Worm (Caenorhabditis elegans) whole organism, L1 larva: ENCODE data around the gene rpl-33.
A peak's percentile ranks its signal among the peaks of the same experiment; 100 is the strongest.

ENCODE experiments used
- C04F5.9 ChIP-seq: sonication (generic microtip); optimal IDR thresholded peaks from 2 replicates; lab custom pipeline; 2016; ENCODE audit warnings: missing genetic modification characterization, missing compliant biosample characterization
- C16A3.4 ChIP-seq: fragments of 150-350 bp; optimal IDR thresholded peaks from 2 replicates; lab custom pipeline; 2014; ENCODE audit warnings: missing biosample characterization, missing genetic modification characterization
- alr-1 ChIP-seq: fragments of 200-800 bp; sonication (Bioruptor generic); optimal IDR thresholded peaks from 2 replicates; lab custom pipeline; 2018; ENCODE audit warnings: borderline replicate concordance, mild to moderate bottlenecking, missing genetic modification characterization, missing compliant biosample characterization
- ceh-63 ChIP-seq: fragments of 200-800 bp; sonication (Bioruptor generic); optimal IDR thresholded peaks from 2 replicates; lab custom pipeline; 2018; ENCODE audit warnings: mild to moderate bottlenecking, missing genetic modification characterization, missing compliant biosample characterization
- efl-1 ChIP-seq, 4 experiments: fragments of 150-350 bp; optimal IDR thresholded peaks in 3 of 4; peaks in 1 of 4; 1 replicate in 1 of 4; 2 replicates in 3 of 4; lab custom pipeline; 2014; ENCODE audit warnings: missing biosample characterization in 2 of 4, missing genetic modification characterization in 2 of 4, missing genetic modification reagents in 2 of 4
- egl-27 ChIP-seq, 2 experiments: fragments of 150-350 bp in 1 of 2; sonication (generic microtip); optimal IDR thresholded peaks; 3 replicates each; lab custom pipeline; 2017 to 2018; ENCODE audit warnings: missing biosample characterization in 2 of 2, missing genetic modification characterization in 2 of 2, missing genetic modification reagents in 2 of 2
- ets-5 ChIP-seq: fragments of 200-800 bp; sonication (Bioruptor generic); IDR thresholded peaks from 2 replicates; pipeline ENCODE4 v1.3.6; 2022; ENCODE audit warnings: missing genetic modification characterization, missing compliant biosample characterization
- hlh-17 ChIP-seq: fragments of 200-800 bp; sonication (Bioruptor generic); optimal IDR thresholded peaks from 2 replicates; lab custom pipeline; 2018; ENCODE audit warnings: missing genetic modification characterization, mild to moderate bottlenecking, missing compliant biosample characterization, moderate library complexity, borderline replicate concordance
- hpl-2 ChIP-seq: fragments of 150-350 bp; optimal IDR thresholded peaks from 2 replicates; lab custom pipeline; 2014; ENCODE audit warnings: missing biosample characterization, missing genetic modification reagents, missing genetic modification characterization
- isw-1 ChIP-seq: fragments of 200-800 bp; sonication (Bioruptor generic); IDR thresholded peaks from 2 replicates; pipeline ENCODE4 v1.3.6; 2022; ENCODE audit warnings: missing genetic modification characterization, missing compliant biosample characterization
- jun-1 ChIP-seq: fragments of 150-350 bp; optimal IDR thresholded peaks from 2 replicates; lab custom pipeline; 2014; ENCODE audit warnings: missing biosample characterization, missing genetic modification reagents, missing genetic modification characterization
- lin-14 ChIP-seq: fragments of 200-800 bp; sonication (Bioruptor generic); optimal IDR thresholded peaks from 2 replicates; lab custom pipeline; 2018; ENCODE audit warnings: mild to moderate bottlenecking, missing genetic modification characterization, moderate library complexity, missing compliant biosample characterization
- lir-3 ChIP-seq: sonication (generic microtip); optimal IDR thresholded peaks from 2 replicates; lab custom pipeline; 2016; ENCODE audit warnings: mild to moderate bottlenecking, missing genetic modification characterization, moderate library complexity, missing compliant biosample characterization; ENCODE audit not compliant: poor library complexity
- mef-2 ChIP-seq: fragments of 150-350 bp; optimal IDR thresholded peaks from 2 replicates; lab custom pipeline; 2014; ENCODE audit warnings: missing biosample characterization, missing genetic modification characterization
- nhr-12 ChIP-seq: sonication (generic microtip); optimal IDR thresholded peaks from 2 replicates; lab custom pipeline; 2017; ENCODE audit warnings: missing biosample characterization, missing genetic modification characterization
- nhr-20 ChIP-seq: sonication (generic microtip); optimal IDR thresholded peaks from 2 replicates; lab custom pipeline; 2016; ENCODE audit warnings: mild to moderate bottlenecking, missing genetic modification characterization, missing compliant biosample characterization
- nhr-237 ChIP-seq: fragments of 150-350 bp; optimal IDR thresholded peaks from 2 replicates; lab custom pipeline; 2014; ENCODE audit warnings: missing biosample characterization, missing genetic modification characterization
- nhr-28 ChIP-seq: fragments of 150-350 bp; optimal IDR thresholded peaks from 2 replicates; lab custom pipeline; 2014; ENCODE audit warnings: missing biosample characterization, missing genetic modification characterization
- nhr-47 ChIP-seq: sonication (generic microtip); optimal IDR thresholded peaks from 2 replicates; lab custom pipeline; 2016; ENCODE audit warnings: mild to moderate bottlenecking, missing genetic modification characterization, moderate library complexity, missing compliant biosample characterization
- nhr-71 ChIP-seq: sonication (generic microtip); optimal IDR thresholded peaks from 2 replicates; lab custom pipeline; 2016; ENCODE audit warnings: mild to moderate bottlenecking, missing genetic modification characterization, moderate library complexity, missing compliant biosample characterization
- nhr-76 ChIP-seq: sonication (generic microtip); optimal IDR thresholded peaks from 2 replicates; lab custom pipeline; 2017; ENCODE audit warnings: missing biosample characterization, missing genetic modification characterization
- nhr-77 ChIP-seq: fragments of 150-350 bp; optimal IDR thresholded peaks from 2 replicates; lab custom pipeline; 2014; ENCODE audit warnings: missing biosample characterization, missing genetic modification characterization
- nhr-85 ChIP-seq: sonication (generic microtip); peaks from one replicate; lab custom pipeline; 2016; ENCODE audit warnings: missing genetic modification characterization, inconsistent platforms, missing compliant biosample characterization
- nhr-90 ChIP-seq: sonication (generic microtip); optimal IDR thresholded peaks from 2 replicates; lab custom pipeline; 2016; ENCODE audit warnings: mild to moderate bottlenecking, missing genetic modification characterization, missing compliant biosample characterization; ENCODE audit not compliant: poor library complexity
- pag-3 ChIP-seq: sonication (generic microtip); optimal IDR thresholded peaks from 2 replicates; lab custom pipeline; 2017; ENCODE audit warnings: missing genetic modification characterization, mild to moderate bottlenecking, missing compliant biosample characterization, antibody characterized with exemption, borderline replicate concordance; ENCODE audit not compliant: insufficient read depth
- pax-3 ChIP-seq: fragments of 200-800 bp; sonication (Bioruptor generic); optimal IDR thresholded peaks from 2 replicates; lab custom pipeline; 2018; ENCODE audit warnings: mild to moderate bottlenecking, missing genetic modification characterization, moderate library complexity, missing compliant biosample characterization
- pqm-1 ChIP-seq: sonication (generic microtip); optimal IDR thresholded peaks from 3 replicates; lab custom pipeline; 2017; ENCODE audit warnings: missing biosample characterization, missing genetic modification characterization
- skn-1 ChIP-seq: fragments of 150-350 bp; optimal IDR thresholded peaks from 2 replicates; lab custom pipeline; 2014; ENCODE audit warnings: missing biosample characterization, missing genetic modification characterization
- sptf-1 ChIP-seq: fragments of 150-350 bp; optimal IDR thresholded peaks from 2 replicates; lab custom pipeline; 2014; ENCODE audit warnings: missing biosample characterization, missing genetic modification characterization
- tlp-1 ChIP-seq: fragments of 150-350 bp; optimal IDR thresholded peaks from 2 replicates; lab custom pipeline; 2014; ENCODE audit warnings: missing biosample characterization, missing genetic modification characterization
- unc-130 ChIP-seq: fragments of 150-350 bp; optimal IDR thresholded peaks from 2 replicates; lab custom pipeline; 2017; ENCODE audit warnings: missing biosample characterization, missing genetic modification characterization, inconsistent platforms
- zag-1 ChIP-seq: fragments of 150-350 bp; optimal IDR thresholded peaks from 2 replicates; lab custom pipeline; 2014; ENCODE audit warnings: missing biosample characterization, missing genetic modification characterization
- zip-4 ChIP-seq: fragments of 200-800 bp; sonication (Bioruptor generic); optimal IDR thresholded peaks from 2 replicates; lab custom pipeline; 2018; ENCODE audit warnings: mild to moderate bottlenecking, missing genetic modification characterization, moderate library complexity, missing compliant biosample characterization
- ztf-11 ChIP-seq, 2 experiments: sonication (generic microtip); optimal IDR thresholded peaks; 2 replicates each; lab custom pipeline; 2016 to 2017; ENCODE audit warnings: missing genetic modification characterization in 2 of 2, missing biosample characterization in 1 of 2, missing compliant biosample characterization in 1 of 2
- ztf-4 ChIP-seq: fragments of 150-350 bp; optimal IDR thresholded peaks from 2 replicates; lab custom pipeline; 2014; ENCODE audit warnings: missing biosample characterization, missing genetic modification characterization

The rpl-33 gene

DNA sequence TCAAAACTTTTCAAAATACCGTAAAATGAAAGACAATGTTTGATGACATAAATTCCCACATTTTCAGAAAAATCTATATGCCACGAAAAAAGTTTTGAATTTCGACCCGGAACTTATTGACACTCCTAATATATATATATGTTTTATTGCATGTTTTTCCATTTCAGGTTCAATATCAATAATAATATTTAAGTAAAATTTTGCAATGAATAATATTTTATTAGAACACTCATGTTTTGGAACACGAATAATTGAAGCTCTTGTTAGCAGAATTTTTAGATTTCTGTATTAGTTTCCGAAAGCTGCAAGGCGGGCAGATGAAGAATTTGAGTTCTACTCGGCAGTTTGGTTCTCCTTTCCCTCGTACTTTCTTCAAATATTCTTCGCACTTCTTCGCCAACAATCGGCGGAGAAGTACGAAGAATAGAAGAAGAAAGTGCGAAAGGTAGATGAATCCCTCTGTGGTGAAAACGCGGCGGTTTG, 12.0 kb upstream of the rpl-33 start, which contains the start of gene T02G5.3:
Gene T02G5.3 (plus strand): TSS at position 51 of the 483 bp plus-strand sequence.
- TF ChIP-seq nhr-85 (tag; lab: Kevin White, UChicago) (peak; percentile 60), pqm-1 (tag; lab: Kevin White, UChicago) (no peak), egl-27 (tag; optimal IDR thresholded peaks at IDR 0.05; lab: Kevin White, UChicago) (no peak)
- TF ChIP-seq, all 84 proteins: peak for 1

DNA sequence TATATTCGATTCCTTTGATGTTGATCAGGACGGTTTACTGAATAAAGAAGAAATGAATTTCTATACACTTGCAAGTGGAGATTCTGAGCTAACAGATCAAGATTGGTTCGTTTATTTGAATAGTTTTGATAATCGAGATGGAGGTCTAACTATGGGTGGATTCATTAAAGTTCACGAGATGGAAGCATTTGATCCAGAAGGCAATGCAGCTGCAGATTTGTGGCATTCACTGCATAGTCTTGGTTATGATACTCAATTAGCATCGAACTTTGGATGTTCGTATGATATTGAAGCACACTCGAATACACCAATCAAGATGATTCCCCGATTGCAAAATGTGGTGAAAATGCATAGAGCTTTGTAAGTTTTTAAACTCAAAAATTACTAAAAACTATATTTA, 9.4 kb upstream of the rpl-33 start:
- TF ChIP-seq ztf-11 (tag; optimal IDR thresholded peaks at IDR 0.05; lab: Kevin White, UChicago) (no peak), ztf-4 (tag; lab: Kevin White, UChicago) (no peak), lir-3 (tag; lab: Kevin White, UChicago) (no peak), nhr-76 (tag; lab: Kevin White, UChicago) (no peak), pqm-1 (tag; lab: Kevin White, UChicago) (no peak), efl-1 (optimal IDR thresholded peaks at IDR 0.05; lab: Kevin White, UChicago) (no peak), efl-1 (GFP tag; optimal IDR thresholded peaks at IDR 0.05 in 1 of 2; lab: Kevin White, UChicago) (peak in 1 of 2 experiments; percentile 67), nhr-47 (tag; lab: Kevin White, UChicago) (no peak)

DNA sequence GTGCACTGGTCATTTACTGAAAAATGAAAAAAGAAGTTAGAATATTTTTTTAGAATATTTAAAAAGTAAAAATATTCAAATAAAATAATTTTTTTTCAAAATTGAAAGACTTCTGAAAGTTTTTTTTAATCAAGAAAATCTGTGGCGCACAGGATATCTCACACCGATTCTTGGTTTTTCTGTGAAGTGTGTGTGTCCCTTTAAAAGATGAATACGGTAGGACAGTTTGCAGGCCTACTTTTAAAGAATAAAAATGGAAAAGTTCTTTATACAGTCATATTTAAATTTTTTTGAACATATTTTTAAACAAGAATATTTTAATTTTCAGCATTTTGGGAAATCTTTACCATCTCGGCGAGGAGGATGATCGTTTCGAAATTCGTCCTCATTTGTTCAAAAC, 6.8 kb upstream of the rpl-33 start, which contains the start of gene mct-5:
Gene mct-5 (minus strand): TSS at position 16 of the 400 bp plus-strand sequence.
- TF ChIP-seq nhr-76 (tag; lab: Kevin White, UChicago) (no peak), nhr-12 (no peak), C16A3.4 (tag; lab: Kevin White, UChicago) (no peak), unc-130 (tag; lab: Kevin White, UChicago) (no peak), jun-1 (tag; lab: Kevin White, UChicago) (no peak), pag-3 (no peak), ceh-63 (GFP tag; lab: Kevin White, UChicago) (no peak), nhr-20 (tag; lab: Kevin White, UChicago) (no peak), C04F5.9 (no peak), ets-5 (GFP tag; lab: Robert Waterston, UW) (no peak)

DNA sequence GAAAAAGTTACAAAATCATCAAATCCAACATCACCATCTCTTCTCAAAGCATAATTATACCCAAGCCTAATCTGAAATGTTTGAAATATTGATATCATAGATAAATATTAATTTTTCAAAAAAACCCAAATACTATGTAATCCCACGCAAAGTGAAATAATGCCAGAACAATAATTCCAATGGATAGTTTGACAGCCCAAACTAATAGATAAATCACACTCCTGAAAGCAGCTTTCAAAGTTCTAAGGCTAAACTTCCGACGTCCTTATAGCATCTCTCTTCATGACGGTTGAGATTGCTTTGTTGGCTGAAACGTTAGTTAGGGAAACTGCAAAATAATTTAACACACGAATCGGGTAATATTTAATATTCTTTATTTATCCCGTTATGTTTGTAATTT, 6.1 kb upstream of the rpl-33 start:
- TF ChIP-seq mef-2 (tag; lab: Kevin White, UChicago) (no peak), lin-14 (GFP tag; lab: Kevin White, UChicago) (no peak), tlp-1 (tag; lab: Kevin White, UChicago) (no peak), nhr-237 (tag; lab: Kevin White, UChicago) (no peak), pax-3 (tag; lab: Kevin White, UChicago) (no peak), alr-1 (tag; lab: Kevin White, UChicago) (no peak), zag-1 (no peak), skn-1 (tag; lab: Kevin White, UChicago) (no peak), hlh-17 (GFP tag; lab: Kevin White, UChicago) (no peak), zip-4 (GFP tag; lab: Kevin White, UChicago) (no peak), nhr-47 (tag; lab: Kevin White, UChicago) (no peak), nhr-77 (tag; lab: Kevin White, UChicago) (no peak), sptf-1 (tag; lab: Kevin White, UChicago) (no peak), nhr-90 (tag; lab: Kevin White, UChicago) (peak; percentile 0), nhr-28 (tag; lab: Kevin White, UChicago) (no peak), isw-1 (GFP tag; lab: Robert Waterston, UW) (no peak), hpl-2 (GFP tag; lab: Kevin White, UChicago) (no peak), nhr-71 (tag; lab: Kevin White, UChicago) (peak; percentile 22)
